Worm (Caenorhabditis elegans) whole organism, young adult: ENCODE data around the gene ctf-18.

Source experiments
- B0019.2 ChIP-seq: fragments of 200-800 bp; sonication (Bioruptor generic); conservative IDR thresholded peaks from 2 replicates; pipeline ENCODE4 v1.3.6; 2022; ENCODE audit warnings: missing genetic modification reagents, missing genetic modification characterization, missing compliant biosample characterization
- B0035.1 ChIP-seq: sonication (generic microtip); optimal IDR thresholded peaks from 2 replicates; lab custom pipeline; 2016; ENCODE audit warnings: missing genetic modification characterization, mild to moderate bottlenecking, missing compliant biosample characterization, missing genotype, missing genetic modification reagents
- B0261.1 ChIP-seq: sonication (generic microtip); optimal IDR thresholded peaks from 2 replicates; lab custom pipeline; 2016; ENCODE audit warnings: mild to moderate bottlenecking, missing genetic modification characterization, moderate library complexity, missing compliant biosample characterization
- C17E4.6 ChIP-seq: fragments of 200-800 bp; sonication (Bioruptor generic); IDR thresholded peaks from 2 replicates; pipeline ENCODE4 v1.3.6; 2022; ENCODE audit warnings: missing genetic modification reagents, missing genetic modification characterization, missing compliant biosample characterization
- D2030.7 ChIP-seq: fragments of 200-800 bp; sonication (Bioruptor generic); IDR thresholded peaks from 2 replicates; pipeline ENCODE4 v1.3.6; 2022; ENCODE audit warnings: missing genetic modification reagents, missing genetic modification characterization, missing compliant biosample characterization
- F22D6.2 ChIP-seq: sonication (generic microtip); optimal IDR thresholded peaks from 2 replicates; lab custom pipeline; 2016; ENCODE audit warnings: mild to moderate bottlenecking, missing genetic modification characterization, missing compliant biosample characterization
- F33H1.4 ChIP-seq: fragments of 200-800 bp; sonication (Bioruptor generic); IDR thresholded peaks from 2 replicates; pipeline ENCODE4 v1.3.6; 2022; ENCODE audit warnings: missing genetic modification reagents, missing genetic modification characterization, missing compliant biosample characterization
- F55B11.4 ChIP-seq: sonication (generic microtip); optimal IDR thresholded peaks from 2 replicates; lab custom pipeline; 2016; ENCODE audit warnings: missing compliant biosample characterization, missing genetic modification characterization, borderline replicate concordance; ENCODE audit not compliant: insufficient read depth
- T26A5.8 ChIP-seq: sonication (generic microtip); optimal IDR thresholded peaks from 2 replicates; lab custom pipeline; 2016; ENCODE audit warnings: missing genetic modification characterization, missing compliant biosample characterization
- ZK185.1 ChIP-seq: sonication (generic microtip); optimal IDR thresholded peaks from 2 replicates; lab custom pipeline; 2016; ENCODE audit warnings: mild to moderate bottlenecking, missing genetic modification characterization, missing compliant biosample characterization; ENCODE audit not compliant: poor library complexity, severe bottlenecking
- akir-1 ChIP-seq: fragments of 200-800 bp; sonication (Bioruptor generic); optimal IDR thresholded peaks from 2 replicates; lab custom pipeline; 2018; ENCODE audit warnings: mild to moderate bottlenecking, missing genetic modification characterization, moderate library complexity, missing compliant biosample characterization
- aptf-2 ChIP-seq: fragments of 200-800 bp; sonication (Bioruptor generic); conservative IDR thresholded peaks from 2 replicates; pipeline ENCODE4 v1.3.6; 2022; ENCODE audit warnings: missing genetic modification reagents, missing genetic modification characterization, missing compliant biosample characterization
- aptf-3 ChIP-seq: fragments of 200-800 bp; sonication (Bioruptor generic); IDR thresholded peaks from 2 replicates; pipeline ENCODE4 v1.3.6; 2022; ENCODE audit warnings: missing genetic modification characterization, missing compliant biosample characterization
- attf-6 ChIP-seq: fragments of 200-800 bp; sonication (Bioruptor generic); IDR thresholded peaks from 2 replicates; pipeline ENCODE4 v1.3.6; 2022; ENCODE audit warnings: missing genetic modification reagents, missing genetic modification characterization, missing compliant biosample characterization
- cebp-1 ChIP-seq, 2 experiments: fragments of 200-800 bp in 1 of 2; sonication (Bioruptor generic) in 1 of 2; sonication (generic microtip) in 1 of 2; IDR thresholded peaks in 1 of 2; optimal IDR thresholded peaks in 1 of 2; 2 replicates each; pipeline versions ENCODE4 v1.3.6 to Lab custom; 2017 to 2022; ENCODE audit warnings: missing compliant biosample characterization in 2 of 2, missing genetic modification characterization in 2 of 2, mild to moderate bottlenecking in 1 of 2, missing genetic modification reagents in 1 of 2, moderate library complexity in 1 of 2
- cebp-2 ChIP-seq: fragments of 200-800 bp; sonication (Bioruptor generic); IDR thresholded peaks from 2 replicates; pipeline ENCODE4 v1.3.6; 2022; ENCODE audit warnings: missing genetic modification characterization, missing compliant biosample characterization
- ceh-100 ChIP-seq: fragments of 200-800 bp; sonication (Bioruptor generic); IDR thresholded peaks from 2 replicates; pipeline ENCODE4 v1.3.6; 2022; ENCODE audit warnings: missing genetic modification reagents, missing genetic modification characterization, missing compliant biosample characterization
- ceh-91 ChIP-seq: fragments of 200-800 bp; sonication (Bioruptor generic); IDR thresholded peaks from 2 replicates; pipeline ENCODE4 v1.3.6; 2022; ENCODE audit warnings: missing genetic modification reagents, missing genetic modification characterization, missing compliant biosample characterization
- die-1 ChIP-seq: sonication (generic microtip); optimal IDR thresholded peaks from 2 replicates; lab custom pipeline; 2016; ENCODE audit warnings: missing genotype, mild to moderate bottlenecking, missing genetic modification characterization, missing compliant biosample characterization
- efl-1 ChIP-seq: fragments of 150-350 bp; optimal IDR thresholded peaks from 2 replicates; lab custom pipeline; 2014; ENCODE audit warnings: missing biosample characterization, missing genetic modification reagents, missing genetic modification characterization
- ets-4 ChIP-seq: fragments of 200-800 bp; sonication (Bioruptor generic); optimal IDR thresholded peaks from 2 replicates; lab custom pipeline; 2018; ENCODE audit warnings: mild to moderate bottlenecking, missing genetic modification characterization, missing compliant biosample characterization
- him-1 ChIP-seq: sonication (generic microtip); optimal IDR thresholded peaks from 2 replicates; lab custom pipeline; 2016; ENCODE audit warnings: missing genotype, missing genetic modification reagents, missing genetic modification characterization, missing compliant biosample characterization
- lag-1 ChIP-seq: fragments of 200-800 bp; sonication (Bioruptor generic); IDR thresholded peaks from 2 replicates; pipeline ENCODE4 v1.3.6; 2022; ENCODE audit warnings: missing genetic modification reagents, missing genetic modification characterization, missing compliant biosample characterization
- lin-35 ChIP-seq, 3 experiments: fragments of 150-350 bp in 2 of 3; sonication (generic microtip) in 1 of 3; optimal IDR thresholded peaks; 2 replicates each; lab custom pipeline; 2014 to 2018; ENCODE audit warnings: missing biosample characterization in 3 of 3, missing genetic modification characterization in 3 of 3, missing genetic modification reagents in 3 of 3
- lir-1 ChIP-seq: fragments of 200-800 bp; sonication (Bioruptor generic); conservative IDR thresholded peaks from 2 replicates; pipeline ENCODE4 v1.3.6; 2022; ENCODE audit warnings: missing genetic modification reagents, missing genetic modification characterization, missing compliant biosample characterization
- lsl-1 ChIP-seq: fragments of 200-800 bp; sonication (Bioruptor generic); optimal IDR thresholded peaks from 2 replicates; lab custom pipeline; 2018; ENCODE audit warnings: mild to moderate bottlenecking, missing genetic modification characterization, moderate library complexity, missing compliant biosample characterization
- madf-10 ChIP-seq: sonication (generic microtip); optimal IDR thresholded peaks from 2 replicates; lab custom pipeline; 2016; ENCODE audit warnings: mild to moderate bottlenecking, missing genetic modification characterization, missing compliant biosample characterization
- nfya-1 ChIP-seq: sonication (generic microtip); optimal IDR thresholded peaks from 2 replicates; lab custom pipeline; 2017; ENCODE audit warnings: antibody characterized with exemption, missing compliant biosample characterization, missing genetic modification characterization, borderline replicate concordance; ENCODE audit not compliant: insufficient read depth
- nfya-2 ChIP-seq: fragments of 200-800 bp; sonication (Bioruptor generic); IDR thresholded peaks from 2 replicates; pipeline ENCODE4 v1.3.6; 2022; ENCODE audit warnings: missing genetic modification reagents, missing genetic modification characterization, missing compliant biosample characterization
- nhr-27 ChIP-seq: fragments of 200-800 bp; sonication (Bioruptor generic); optimal IDR thresholded peaks from 2 replicates; lab custom pipeline; 2018; ENCODE audit warnings: mild to moderate bottlenecking, missing genetic modification characterization, moderate library complexity, missing compliant biosample characterization
- pbrm-1 ChIP-seq: fragments of 200-800 bp; sonication (Bioruptor generic); IDR thresholded peaks from 2 replicates; pipeline ENCODE4 v1.3.6; 2022; ENCODE audit warnings: missing genetic modification reagents, missing genetic modification characterization, missing compliant biosample characterization
- pha-4 ChIP-seq: fragments of 150-350 bp; sonication (generic microtip); optimal IDR thresholded peaks from 2 replicates; lab custom pipeline; 2014; ENCODE audit warnings: missing biosample characterization, missing genetic modification reagents, missing genetic modification characterization
- rec-8 ChIP-seq, 2 experiments: sonication (generic microtip); optimal IDR thresholded peaks; 2 replicates each; lab custom pipeline; 2016; ENCODE audit warnings: mild to moderate bottlenecking in 2 of 2, missing genetic modification characterization in 2 of 2, missing genetic modification reagents in 2 of 2, missing genotype in 2 of 2, missing biosample characterization in 1 of 2, missing compliant biosample characterization in 1 of 2, moderate library complexity in 1 of 2
- repo-1 ChIP-seq: sonication (generic microtip); optimal IDR thresholded peaks from 2 replicates; lab custom pipeline; 2017; ENCODE audit warnings: mild to moderate bottlenecking, missing genetic modification characterization, missing compliant biosample characterization
- sdz-38 ChIP-seq: sonication (generic microtip); optimal IDR thresholded peaks from 2 replicates; lab custom pipeline; 2016; ENCODE audit warnings: missing genotype, missing genetic modification characterization, missing compliant biosample characterization
- sea-2 ChIP-seq: fragments of 200-800 bp; sonication (Bioruptor generic); IDR thresholded peaks from 2 replicates; pipeline ENCODE4 v1.3.6; 2022; ENCODE audit warnings: missing genetic modification characterization, missing compliant biosample characterization
- snpc-1.1 ChIP-seq: sonication (generic microtip); optimal IDR thresholded peaks from 2 replicates; lab custom pipeline; 2017; ENCODE audit warnings: missing genetic modification characterization, mild to moderate bottlenecking, missing compliant biosample characterization, antibody characterized with exemption, moderate library complexity, missing genotype, missing genetic modification reagents; ENCODE audit not compliant: insufficient read depth
- snpc-1.3 ChIP-seq: sonication (generic microtip); optimal IDR thresholded peaks from 2 replicates; lab custom pipeline; 2017; ENCODE audit warnings: missing genetic modification characterization, mild to moderate bottlenecking, missing compliant biosample characterization, antibody characterized with exemption, moderate library complexity, missing genotype, missing genetic modification reagents; ENCODE audit not compliant: insufficient read depth
- tbp1 ChIP-seq: fragments of 200-800 bp; sonication (Bioruptor generic); optimal IDR thresholded peaks from 2 replicates; lab custom pipeline; 2018; ENCODE audit warnings: mild to moderate bottlenecking, missing genetic modification characterization, missing compliant biosample characterization
- tbx-9 ChIP-seq: sonication (generic microtip); optimal IDR thresholded peaks from 2 replicates; lab custom pipeline; 2016; ENCODE audit warnings: borderline replicate concordance, missing genetic modification characterization, inconsistent platforms, missing compliant biosample characterization
- unc-62 ChIP-seq: fragments of 150-350 bp; optimal IDR thresholded peaks from 2 replicates; lab custom pipeline; 2014; ENCODE audit warnings: missing biosample characterization, missing genetic modification reagents, missing genetic modification characterization
- zim-3 ChIP-seq: sonication (generic microtip); optimal IDR thresholded peaks from 2 replicates; lab custom pipeline; 2017; ENCODE audit warnings: mild to moderate bottlenecking, missing genetic modification characterization, moderate library complexity, missing compliant biosample characterization
- ztf-18 ChIP-seq: sonication (generic microtip); optimal IDR thresholded peaks from 2 replicates; lab custom pipeline; 2016; ENCODE audit warnings: missing genotype, mild to moderate bottlenecking, missing genetic modification characterization, missing compliant biosample characterization
- ztf-6 ChIP-seq: fragments of 200-800 bp; sonication (Bioruptor generic); IDR thresholded peaks from 2 replicates; pipeline ENCODE4 v1.3.6; 2022; ENCODE audit warnings: missing genetic modification reagents, missing genetic modification characterization, missing compliant biosample characterization

The ctf-18 gene

ce11 chrIV:10140143-10140542, 13.7 kb upstream of the ctf-18 start, which contains the start of gene gst-3:
TSS of gene gst-3 (minus strand) at chrIV:10140243.
- TF ChIP-seq T26A5.8 (tag; lab: Kevin White, UChicago), result no peak
- no peak for TF ChIP-seq unc-62 (GFP tag; lab: Kevin White, UChicago)
- TF ChIP-seq lag-1, result no peak
- no peak for TF ChIP-seq B0035.1 (tag; lab: Kevin White, UChicago)
- TF ChIP-seq B0019.2 (GFP tag; lab: Robert Waterston, UW), result no peak
- TF ChIP-seq pbrm-1 (GFP tag; lab: Robert Waterston, UW), result no peak
- TF ChIP-seq nfya-2 (GFP tag; lab: Robert Waterston, UW), result no peak
- no peak for TF ChIP-seq aptf-3
- no peak for TF ChIP-seq efl-1 (GFP tag; lab: Kevin White, UChicago)
- no peak for TF ChIP-seq snpc-1.1 (tag; lab: Kevin White, UChicago)
- TF ChIP-seq die-1 (tag; lab: Kevin White, UChicago), result no peak
- no peak for TF ChIP-seq madf-10 (tag; lab: Kevin White, UChicago)
- TF ChIP-seq lsl-1, result no peak
- no peak for TF ChIP-seq zim-3 (tag; lab: Kevin White, UChicago)
- TF ChIP-seq repo-1, result no peak
- no peak for TF ChIP-seq D2030.7

- no peak for TF ChIP-seq F22D6.2 (tag; lab: Kevin White, UChicago)
- no peak for TF ChIP-seq attf-6
- TF ChIP-seq snpc-1.3 (tag; lab: Kevin White, UChicago), result no peak
- no peak for TF ChIP-seq ets-4
- TF ChIP-seq nfya-1 (tag; lab: Kevin White, UChicago), result no peak
- no peak for TF ChIP-seq lir-1 (GFP tag; lab: Robert Waterston, UW)
Observed at ce11 chrIV:10137804-10138203, 11.4 kb upstream of the ctf-18 start, which contains the start of gene K08F4.12. TSS of gene K08F4.12 (plus strand) at chrIV:10138104.

- no peak for TF ChIP-seq ztf-6 (GFP tag; lab: Robert Waterston, UW)
- no peak for TF ChIP-seq ceh-91 (GFP tag; lab: Robert Waterston, UW)
- no peak for TF ChIP-seq ceh-100 (GFP tag; lab: Robert Waterston, UW)
- TF ChIP-seq cebp-1 (GFP tag; IDR thresholded peaks at IDR 0.05; lab: Robert Waterston, UW), result no peak
- TF ChIP-seq cebp-1 (tag; optimal IDR thresholded peaks at IDR 0.05; lab: Kevin White, UChicago), result no peak
- TF ChIP-seq F33H1.4 (GFP tag; lab: Robert Waterston, UW), result no peak
- TF ChIP-seq C17E4.6 (GFP tag; lab: Robert Waterston, UW), result no peak
- no peak for TF ChIP-seq F55B11.4
- no peak for TF ChIP-seq aptf-2
- no peak for TF ChIP-seq akir-1 (GFP tag; lab: Kevin White, UChicago)
Observed at ce11 chrIV:10135817-10136216, 9.4 kb upstream of the ctf-18 start, which contains the start of gene K08F4.5. TSS of gene K08F4.5 (minus strand) at chrIV:10135917.

ce11 chrIV:10129957-10130356, 3.5 kb upstream of the ctf-18 start, which contains the start of gene glt-3:
TSS of gene glt-3 (plus strand) at chrIV:10130257.
- no peak for TF ChIP-seq ceh-100 (GFP tag; lab: Robert Waterston, UW)
- TF ChIP-seq sea-2 (GFP tag; lab: Robert Waterston, UW), result no peak
- no peak for TF ChIP-seq lin-35 (GFP tag; optimal IDR thresholded peaks at IDR 0.05; lab: Kevin White, UChicago)
- TF ChIP-seq nhr-27 (tag; lab: Kevin White, UChicago), result no peak
- TF ChIP-seq cebp-2 (GFP tag; lab: Robert Waterston, UW), result no peak
- TF ChIP-seq him-1 (tag; lab: Kevin White, UChicago), result no peak
- TF ChIP-seq B0261.1 (tag; lab: Kevin White, UChicago), result no peak
- TF ChIP-seq tbp1 (GFP tag; lab: Kevin White, UChicago), result no peak
- no peak for TF ChIP-seq tbx-9 (tag; lab: Kevin White, UChicago)
- TF ChIP-seq ztf-18 (tag; lab: Kevin White, UChicago), result no peak
- no peak for TF ChIP-seq repo-1
- TF ChIP-seq rec-8 (tag; optimal IDR thresholded peaks at IDR 0.05; lab: Kevin White, UChicago), result no peak
- no peak for TF ChIP-seq ZK185.1 (tag; lab: Kevin White, UChicago)
- TF ChIP-seq sdz-38, result no peak
- no peak for TF ChIP-seq pha-4 (tag; lab: Kevin White, UChicago)
